Fruit fly (Drosophila melanogaster): ENCODE measurements around the gene CG31140.

DNA sequence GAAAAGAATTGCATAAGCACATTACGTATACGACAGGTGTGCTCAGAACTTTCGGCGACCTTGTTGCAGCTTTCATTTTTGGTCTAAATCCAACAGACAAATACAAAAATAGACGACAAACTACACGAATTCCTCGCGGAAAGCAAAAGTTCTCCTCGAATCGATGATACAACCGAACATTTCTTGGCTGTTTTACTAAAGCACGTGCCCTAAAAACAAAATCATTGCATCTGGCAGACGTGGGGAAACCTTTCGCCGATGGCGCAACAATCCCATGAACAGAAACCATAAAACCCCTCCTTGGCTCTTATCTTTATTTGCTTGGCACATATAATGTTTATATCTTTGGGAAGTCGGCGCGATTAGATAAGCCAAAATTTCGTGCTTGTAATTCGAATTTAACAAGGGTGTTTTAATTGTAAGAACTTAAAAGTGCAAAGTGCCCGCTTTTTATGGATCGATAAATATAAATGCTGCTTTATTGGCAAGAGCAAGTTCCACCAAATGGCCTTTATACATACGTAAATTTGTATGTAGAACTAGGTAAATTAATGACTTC, 24.3 kb upstream of the CG31140 start:
- TF ChIP-seq dmrt93B (GFP tag; optimal IDR thresholded peaks at IDR 0.05) (no peak), Hr78 (GFP tag; optimal IDR thresholded peaks at IDR 0.05) (no peak), ey (GFP tag; optimal IDR thresholded peaks at IDR 0.05) (no peak), dl (GFP tag; optimal IDR thresholded peaks at IDR 0.05; ENCODE audit: insufficient read depth in 1 of 2, partially characterized antibody in 2 of 2) (no peak), tai (GFP tag; optimal IDR thresholded peaks at IDR 0.05) (no peak), CG9705 (GFP tag; optimal IDR thresholded peaks at IDR 0.05) (no peak)
